Fruit fly (Drosophila melanogaster) whole organism, wandering third instar larva: Measurements from ENCODE around the gene CG11726.
A peak's percentile ranks its signal among the peaks of the same experiment; 100 is the strongest.

Source experiments
- Abd-B ChIP-seq: fragments of >200 bp; optimal IDR thresholded peaks from 2 replicates; lab custom pipeline; 2017; ENCODE audit warnings: missing biosample characterization, missing genetic modification characterization
- CG32264 ChIP-seq: fragments of 200-800 bp; sonication (Bioruptor generic); optimal IDR thresholded peaks from 2 replicates; lab custom pipeline; 2016; ENCODE audit warnings: missing biosample characterization, missing genetic modification characterization
- CG9705 ChIP-seq: fragments of 200-800 bp; sonication (Bioruptor generic); optimal IDR thresholded peaks from 2 replicates; lab custom pipeline; 2018; ENCODE audit warnings: missing biosample characterization, mild to moderate bottlenecking, missing genetic modification characterization
- Dfd ChIP-seq: fragments of >200 bp; optimal IDR thresholded peaks from 2 replicates; lab custom pipeline; 2017; ENCODE audit warnings: missing biosample characterization, missing genetic modification characterization
- GATAd ChIP-seq: sonication (Bioruptor generic); optimal IDR thresholded peaks from 2 replicates; lab custom pipeline; 2016; ENCODE audit warnings: missing biosample characterization, missing genetic modification characterization
- HLH106 ChIP-seq: fragments of 200-800 bp; optimal IDR thresholded peaks from 3 replicates; lab custom pipeline; 2019; ENCODE audit warnings: missing biosample characterization, mild to moderate bottlenecking, missing genetic modification characterization, moderate library complexity
- Hnf4 ChIP-seq: fragments of 200-800 bp; sonication (Bioruptor generic); optimal IDR thresholded peaks from 2 replicates; lab custom pipeline; 2016; ENCODE audit warnings: missing biosample characterization, mild to moderate bottlenecking, missing genetic modification characterization
- Jra ChIP-seq: sonication (Bioruptor generic); optimal IDR thresholded peaks from 2 replicates; lab custom pipeline; 2016; ENCODE audit warnings: missing biosample characterization, missing genetic modification characterization
- N ChIP-seq: fragments of >200 bp; optimal IDR thresholded peaks from 2 replicates; lab custom pipeline; 2018; ENCODE audit warnings: missing biosample characterization, missing external identifiers, missing genetic modification characterization
- OdsH ChIP-seq: fragments of 200-800 bp; sonication (Bioruptor generic); optimal IDR thresholded peaks from 2 replicates; lab custom pipeline; 2016; ENCODE audit warnings: missing biosample characterization, mild to moderate bottlenecking, missing genetic modification characterization
- Rel ChIP-seq, 2 experiments: fragments of 200-800 bp; sonication (Bioruptor generic) in 1 of 2; optimal IDR thresholded peaks; 2 replicates in 1 of 2; 3 replicates in 1 of 2; lab custom pipeline; 2016 to 2019; ENCODE audit warnings: mild to moderate bottlenecking in 2 of 2, missing biosample characterization in 2 of 2, missing genetic modification characterization in 2 of 2, moderate library complexity in 1 of 2
- Sp1 ChIP-seq: fragments of 200-800 bp; sonication (Bioruptor generic); optimal IDR thresholded peaks from 3 replicates; lab custom pipeline; 2019; ENCODE audit warnings: missing biosample characterization, mild to moderate bottlenecking, missing genetic modification characterization, moderate library complexity
- Vsx2 ChIP-seq: fragments of 200-300, 225-300 bp; sonication (Bioruptor generic); optimal IDR thresholded peaks from 2 replicates; lab custom pipeline; 2018; ENCODE audit warnings: missing biosample characterization, missing genetic modification characterization; ENCODE audit not compliant: partially characterized antibody
- br ChIP-seq: fragments of 200-800 bp; sonication (Bioruptor generic); optimal IDR thresholded peaks from 2 replicates; lab custom pipeline; 2016; ENCODE audit warnings: missing biosample characterization, missing genetic modification characterization
- brk ChIP-seq: fragments of 200-800 bp; sonication (Bioruptor generic); optimal IDR thresholded peaks from 2 replicates; lab custom pipeline; 2016; ENCODE audit warnings: missing biosample characterization, mild to moderate bottlenecking, missing genetic modification characterization
- dmrt93B ChIP-seq: fragments of 200-800 bp; sonication (Bioruptor generic); optimal IDR thresholded peaks from 2 replicates; lab custom pipeline; 2018; ENCODE audit warnings: missing biosample characterization, mild to moderate bottlenecking, missing genetic modification characterization
- dsf ChIP-seq: sonication (Bioruptor generic); optimal IDR thresholded peaks from 2 replicates; lab custom pipeline; 2016; ENCODE audit warnings: missing biosample characterization, missing genetic modification characterization, borderline replicate concordance
- ey ChIP-seq: fragments of 200-800 bp; sonication (Bioruptor generic); optimal IDR thresholded peaks from 2 replicates; lab custom pipeline; 2016; ENCODE audit warnings: missing biosample characterization, missing genetic modification characterization
- foxo ChIP-seq, 2 experiments: fragments of 200-800 bp; sonication (Bioruptor generic); optimal IDR thresholded peaks; 2 replicates in 1 of 2; 3 replicates in 1 of 2; lab custom pipeline; 2016 to 2017; ENCODE audit warnings: missing biosample characterization in 2 of 2, missing genetic modification characterization in 2 of 2
- fru ChIP-seq: fragments of 200-800 bp; sonication (Bioruptor generic); optimal IDR thresholded peaks from 3 replicates; lab custom pipeline; 2016; ENCODE audit warnings: missing biosample characterization, mild to moderate bottlenecking, missing genetic modification characterization
- h ChIP-seq: fragments of 200-800 bp; sonication (Bioruptor generic); optimal IDR thresholded peaks from 3 replicates; lab custom pipeline; 2016; ENCODE audit warnings: missing biosample characterization, mild to moderate bottlenecking, missing genetic modification characterization
- jim ChIP-seq: fragments of 175-275, 200-325 bp; sonication (Bioruptor generic); optimal IDR thresholded peaks from 2 replicates; lab custom pipeline; 2016; ENCODE audit warnings: missing biosample characterization, mild to moderate bottlenecking, missing genetic modification characterization
- pan ChIP-seq: fragments of >200 bp; optimal IDR thresholded peaks from 2 replicates; lab custom pipeline; 2017
- psq ChIP-seq: fragments of 200-800 bp; sonication (Bioruptor generic); optimal IDR thresholded peaks from 3 replicates; lab custom pipeline; 2017; ENCODE audit warnings: missing biosample characterization, mild to moderate bottlenecking, missing genetic modification characterization, moderate library complexity
- rgr ChIP-seq: fragments of 200-800 bp; sonication (Bioruptor generic); optimal IDR thresholded peaks from 3 replicates; lab custom pipeline; 2016; ENCODE audit warnings: missing biosample characterization, mild to moderate bottlenecking, missing genetic modification characterization
- sage ChIP-seq: fragments of 200-800 bp; sonication (Bioruptor generic); optimal IDR thresholded peaks from 2 replicates; lab custom pipeline; 2016; ENCODE audit warnings: missing biosample characterization, mild to moderate bottlenecking, missing genetic modification characterization
- sv ChIP-seq: fragments of 200-800 bp; sonication (Bioruptor generic); optimal IDR thresholded peaks from 3 replicates; lab custom pipeline; 2016; ENCODE audit warnings: missing biosample characterization, missing genetic modification characterization
- tai ChIP-seq: sonication (Bioruptor generic); optimal IDR thresholded peaks from 2 replicates; lab custom pipeline; 2016; ENCODE audit warnings: missing biosample characterization, missing genetic modification characterization
- usp ChIP-seq: fragments of >200 bp; optimal IDR thresholded peaks from 2 replicates; lab custom pipeline; 2017; ENCODE audit warnings: missing biosample characterization, missing genetic modification characterization
- woc ChIP-seq: sonication (Bioruptor generic); optimal IDR thresholded peaks from 2 replicates; lab custom pipeline; 2016; ENCODE audit warnings: missing biosample characterization, mild to moderate bottlenecking, missing genetic modification characterization

CG11726 gene

dm6 chr3L:11384225-11384624 lies 10.3 kb upstream of the CG11726 start:
- TF ChIP-seq woc (GFP tag; lab: Kevin White, UChicago) (peak; percentile 6), GATAd (no peak), psq (peak; percentile 13), fru (GFP tag; lab: Kevin White, UChicago) (peak; percentile 38), ey (no peak), Vsx2 (no peak)

DNA sequence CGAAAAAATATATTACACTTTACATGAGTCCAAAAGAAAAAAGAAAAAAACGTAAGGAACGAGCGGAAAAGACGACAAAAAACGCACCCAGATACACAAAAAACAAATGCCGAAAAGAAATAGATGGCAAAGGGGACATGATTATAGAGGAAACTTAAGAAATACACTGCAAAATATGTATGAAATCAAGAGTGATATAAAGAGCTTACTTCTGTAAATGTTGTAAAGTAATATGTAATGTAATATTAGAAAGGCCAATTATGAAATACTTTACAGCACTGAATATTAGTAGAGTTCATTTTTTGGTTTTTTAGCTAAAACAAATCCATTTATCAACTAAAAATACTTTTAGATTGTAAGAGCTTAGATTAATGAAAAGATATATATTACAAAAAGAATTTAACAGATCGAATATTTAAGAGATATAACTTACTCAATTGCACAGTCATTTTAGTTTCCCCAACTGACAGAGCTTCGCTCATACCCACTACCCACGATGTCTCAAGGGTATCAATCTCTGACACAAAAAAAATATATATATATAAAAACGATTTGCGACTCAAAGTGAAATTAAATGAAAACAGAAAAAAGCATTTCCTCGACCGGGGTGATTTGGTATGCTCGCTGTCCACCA lies 9.5 kb upstream of the CG11726 start:
- no peak for TF ChIP-seq brk (GFP tag; lab: Kevin White, UChicago)
- no peak for TF ChIP-seq Jra
- TF ChIP-seq CG32264 (GFP tag; lab: Kevin White, UChicago): no peak
- no peak for TF ChIP-seq dmrt93B (GFP tag; lab: Kevin White, UChicago)
- TF ChIP-seq rgr: no peak
- TF ChIP-seq br (GFP tag; lab: Kevin White, UChicago): no peak
- TF ChIP-seq N (GFP tag; lab: Kevin White, UChicago): no peak
- no peak for TF ChIP-seq Dfd (GFP tag; lab: Kevin White, UChicago)
- no peak for TF ChIP-seq usp
- no peak for TF ChIP-seq psq
- no peak for TF ChIP-seq tai (GFP tag; lab: Kevin White, UChicago)
- TF ChIP-seq dsf: no peak
- TF ChIP-seq fru (GFP tag; lab: Kevin White, UChicago): no peak
- no peak for TF ChIP-seq CG9705
- no peak for TF ChIP-seq h (GFP tag; lab: Kevin White, UChicago)
- no peak for TF ChIP-seq Rel (GFP tag; optimal IDR thresholded peaks at IDR 0.05; lab: Kevin White, UChicago)
- no peak for TF ChIP-seq Rel (tag; optimal IDR thresholded peaks at IDR 0.05; lab: Kevin White, UChicago)
- no peak for TF ChIP-seq Abd-B (GFP tag; lab: Kevin White, UChicago)

DNA sequence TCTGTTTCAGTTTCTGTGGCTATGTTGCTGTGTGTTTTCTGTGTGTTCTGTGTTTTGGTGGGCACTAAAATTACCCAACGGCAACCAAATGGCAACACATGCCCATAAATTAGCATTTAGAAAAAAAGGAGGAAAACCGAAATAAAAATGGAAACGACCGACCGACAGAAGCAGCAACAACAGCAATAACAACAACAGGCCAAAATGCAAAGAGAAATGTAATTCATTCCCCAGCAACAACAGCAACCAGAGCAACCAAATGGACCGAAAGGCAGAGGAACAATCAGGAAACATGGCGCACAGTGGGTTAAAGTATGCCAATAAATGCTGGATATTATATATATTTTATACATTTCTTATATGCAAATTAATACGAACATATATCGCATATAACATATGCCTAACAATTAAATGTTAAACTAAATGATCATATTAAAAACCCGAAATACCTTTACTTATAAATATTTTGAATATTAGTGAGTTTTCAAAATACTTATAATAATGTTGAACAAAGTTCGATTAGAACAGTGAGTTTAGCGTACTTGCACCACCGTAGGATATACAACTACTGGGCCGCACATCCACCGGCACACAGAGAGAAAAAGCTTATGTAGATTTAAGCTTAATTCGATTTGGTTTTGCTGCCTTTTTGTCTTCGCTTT lies 5.4 kb upstream of the CG11726 start:
- peak; percentile 25 for TF ChIP-seq Rel (GFP tag; optimal IDR thresholded peaks at IDR 0.05; lab: Kevin White, UChicago)
- peak; percentile 53 for TF ChIP-seq Rel (tag; optimal IDR thresholded peaks at IDR 0.05; lab: Kevin White, UChicago)
- TF ChIP-seq foxo (GFP tag; optimal IDR thresholded peaks at IDR 0.05; lab: Kevin White, UChicago): peak in 1 of 2 experiments; percentile 79
- TF ChIP-seq CG9705: peak; percentile 52
- no peak for TF ChIP-seq Jra
- peak; percentile 83 for TF ChIP-seq fru (GFP tag; lab: Kevin White, UChicago)
- no peak for TF ChIP-seq dsf
- peak; percentile 23 for TF ChIP-seq sv (GFP tag; lab: Kevin White, UChicago)
- peak; percentile 38 for TF ChIP-seq dmrt93B (GFP tag; lab: Kevin White, UChicago)
- TF ChIP-seq br (GFP tag; lab: Kevin White, UChicago): peak; percentile 51
- no peak for TF ChIP-seq pan (lab: Kevin White, UChicago)
- peak; percentile 54 for TF ChIP-seq ey
- TF ChIP-seq psq: peak; percentile 75
- TF ChIP-seq woc (GFP tag; lab: Kevin White, UChicago): peak; percentile 68
- TF ChIP-seq HLH106: peak; percentile 87
- TF ChIP-seq usp: no peak
- peak; percentile 74 for TF ChIP-seq h (GFP tag; lab: Kevin White, UChicago)
- peak; percentile 86 for TF ChIP-seq Sp1 (GFP tag; lab: Kevin White, UChicago)
- TF ChIP-seq CG32264 (GFP tag; lab: Kevin White, UChicago): no peak
- peak; percentile 27 for TF ChIP-seq Hnf4 (GFP tag; lab: Kevin White, UChicago)
- peak; percentile 66 for TF ChIP-seq rgr
- peak; percentile 28 for TF ChIP-seq sage (GFP tag; lab: Kevin White, UChicago)
- peak; percentile 43 for TF ChIP-seq brk (GFP tag; lab: Kevin White, UChicago)
- no peak for TF ChIP-seq jim (GFP tag; lab: Kevin White, UChicago)
- peak; percentile 71 for TF ChIP-seq OdsH (GFP tag; lab: Kevin White, UChicago)
- TF ChIP-seq, all 38 proteins: peak for 18

DNA sequence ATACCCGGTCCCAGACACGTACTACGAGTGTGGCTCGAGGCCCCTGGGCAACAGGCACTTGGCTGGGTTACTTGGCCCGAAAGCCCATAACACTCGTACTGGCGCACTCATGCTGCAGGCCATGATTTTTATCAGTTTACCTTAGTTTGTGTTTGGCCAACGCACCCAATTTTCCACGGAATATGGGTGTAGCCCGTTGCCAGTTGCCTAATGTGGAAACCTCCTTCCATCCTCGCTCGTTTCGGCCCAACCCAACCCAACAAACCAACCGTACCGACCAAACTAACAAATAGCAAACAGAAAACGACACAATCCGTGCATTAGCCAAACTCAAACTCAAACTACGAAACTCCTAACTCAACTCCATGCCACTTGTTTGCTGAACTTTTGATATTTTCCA lies 684 bp upstream of the CG11726 start:
- TF ChIP-seq Jra (no peak), HLH106 (no peak)
- TF ChIP-seq, all 38 proteins: peak for 0

- no peak for TF ChIP-seq Sp1 (GFP tag; lab: Kevin White, UChicago)
- peak; percentile 11 for TF ChIP-seq rgr
- TF ChIP-seq, all 38 proteins: peak for 1
Measured at dm6 chr3L:11397093-11397592, 2.7 kb downstream of the CG11726 start, which contains the start of gene CG44362. Gene CG44362, plus strand, starts transcription at chr3L:11397542.
